Worm (Caenorhabditis elegans): ENCODE results near the gene F23A7.8.

F23A7.8 gene

ce11 chrX:16204310-16204709 is 8.9 kb upstream of the F23A7.8 start:
- TF ChIP-seq C17E4.6 (GFP tag; IDR thresholded peaks at IDR 0.05) (no peak), zim-3 (tag; optimal IDR thresholded peaks at IDR 0.05) (no peak), zfh-2 (GFP tag; conservative IDR thresholded peaks at IDR 0.05) (peak; percentile 68), snpc-4 (GFP tag; optimal IDR thresholded peaks at IDR 0.05) (no peak), snpc-4 (tag; optimal IDR thresholded peaks at IDR 0.05) (peak in 1 of 4 experiments; percentile 27), egrh-3 (GFP tag; IDR thresholded peaks at IDR 0.05) (peak; percentile 39; the same call in 1 of the 2 replicates)

ce11 chrX:16205880-16206279 is 7.3 kb upstream of the F23A7.8 start:
- TF ChIP-seq ztf-3 (GFP tag; optimal IDR thresholded peaks at IDR 0.05): no peak
- TF ChIP-seq nhr-80 (tag; optimal IDR thresholded peaks at IDR 0.05): peak; percentile 80
- TF ChIP-seq cebp-1 (GFP tag; IDR thresholded peaks at IDR 0.05): no peak
- peak; percentile 77 for TF ChIP-seq cebp-1 (tag; optimal IDR thresholded peaks at IDR 0.05)
- TF ChIP-seq bed-2 (GFP tag; IDR thresholded peaks at IDR 0.05): no peak
- no peak for TF ChIP-seq ztf-25 (GFP tag; IDR thresholded peaks at IDR 0.05)
- TF ChIP-seq lag-1 (GFP tag; IDR thresholded peaks at IDR 0.05): no peak
- TF ChIP-seq gei-17 (GFP tag; optimal IDR thresholded peaks at IDR 0.05): peak; percentile 93
- no peak for TF ChIP-seq snpc-1.1 (tag; optimal IDR thresholded peaks at IDR 0.05; ENCODE audit: insufficient read depth)
- no peak for TF ChIP-seq egl-44 (GFP tag; IDR thresholded peaks at IDR 0.05)
- peak; percentile 67 for TF ChIP-seq B0336.3 (GFP tag; IDR thresholded peaks at IDR 0.05)
- peak; percentile 23 for TF ChIP-seq tlf-1 (GFP tag; optimal IDR thresholded peaks at IDR 0.05)
- peak; percentile 24 for TF ChIP-seq ceh-27 (GFP tag; optimal IDR thresholded peaks at IDR 0.05)
- peak; percentile 63 for TF ChIP-seq ZK185.1 (tag; optimal IDR thresholded peaks at IDR 0.05; ENCODE audit: poor library complexity, severe bottlenecking)
- no peak for TF ChIP-seq T26A5.8 (tag; optimal IDR thresholded peaks at IDR 0.05)
- no peak for TF ChIP-seq Y56A3A.18 (GFP tag; IDR thresholded peaks at IDR 0.05)
- TF ChIP-seq snpc-1.3 (tag; optimal IDR thresholded peaks at IDR 0.05; ENCODE audit: insufficient read depth): no peak
- TF ChIP-seq die-1 (tag; optimal IDR thresholded peaks at IDR 0.05): no peak
- peak; percentile 88 for TF ChIP-seq dox-1 (GFP tag; IDR thresholded peaks at IDR 0.05)
- peak in 1 of 2 experiments; percentile 32 for TF ChIP-seq let-607 (tag; optimal IDR thresholded peaks at IDR 0.05)
- TF ChIP-seq ztf-28 (GFP tag; IDR thresholded peaks at IDR 0.05): no peak
- TF ChIP-seq K11D2.4 (GFP tag; IDR thresholded peaks at IDR 0.05): peak; percentile 72
- TF ChIP-seq B0035.1 (tag; optimal IDR thresholded peaks at IDR 0.05): peak; percentile 24
- TF ChIP-seq ztf-26 (tag; optimal IDR thresholded peaks at IDR 0.05): peak; percentile 70
- peak; percentile 42 for TF ChIP-seq atf-7 (tag; optimal IDR thresholded peaks at IDR 0.05)
- no peak for TF ChIP-seq hrde-1 (tag; optimal IDR thresholded peaks at IDR 0.05; ENCODE audit: borderline replicate concordance)
- TF ChIP-seq nfya-2 (GFP tag; IDR thresholded peaks at IDR 0.05): no peak
- TF ChIP-seq hmg-1.2 (GFP tag; IDR thresholded peaks at IDR 0.05): peak; percentile 40
- TF ChIP-seq lin-40 (tag; optimal IDR thresholded peaks at IDR 0.05): peak; percentile 94
- no peak for TF ChIP-seq F57C9.4 (tag; optimal IDR thresholded peaks at IDR 0.05)
- peak; percentile 20 for TF ChIP-seq T07F8.4 (tag; optimal IDR thresholded peaks at IDR 0.05)
- TF ChIP-seq fkh-3 (tag; optimal IDR thresholded peaks at IDR 0.05): no peak
- no peak for TF ChIP-seq aptf-3 (GFP tag; IDR thresholded peaks at IDR 0.05)
- TF ChIP-seq unc-130 (GFP tag; optimal IDR thresholded peaks at IDR 0.05): no peak
- TF ChIP-seq repo-1 (tag; optimal IDR thresholded peaks at IDR 0.05): peak; percentile 58
- peak; percentile 54 for TF ChIP-seq B0261.1 (tag; optimal IDR thresholded peaks at IDR 0.05)
- TF ChIP-seq zim-3 (tag; optimal IDR thresholded peaks at IDR 0.05): no peak
- TF ChIP-seq mel-28 (tag; optimal IDR thresholded peaks at IDR 0.05; ENCODE audit: borderline replicate concordance): no peak
- TF ChIP-seq madf-3 (GFP tag; IDR thresholded peaks at IDR 0.05): no peak
- no peak for TF ChIP-seq bed-1 (GFP tag; IDR thresholded peaks at IDR 0.05)
- no peak for TF ChIP-seq ccch-3 (GFP tag; optimal IDR thresholded peaks at IDR 0.05)
- no peak for TF ChIP-seq D2030.7 (GFP tag; IDR thresholded peaks at IDR 0.05)

Data from whole organism, young adult.